Fruit fly (Drosophila melanogaster) whole organism, embryonic: ENCODE data around the gene CG5937.

ENCODE experiments used
- CG10366 ChIP-seq: fragments of 200-800 bp; sonication (Bioruptor generic); IDR thresholded peaks from 2 replicates; pipeline ENCODE4 v1.3.6; 2022; ENCODE audit warnings: missing biosample characterization, missing genetic modification characterization
- CG11696 ChIP-seq: fragments of 200-800 bp; sonication (Bioruptor generic); IDR thresholded peaks from 2 replicates; pipeline ENCODE4 v1.3.6; 2022; ENCODE audit warnings: missing biosample characterization, missing genetic modification characterization
- CG15514 ChIP-seq: fragments of 200-800 bp; sonication (Bioruptor generic); optimal IDR thresholded peaks from 3 replicates; lab custom pipeline; 2017; ENCODE audit warnings: missing biosample characterization, missing genetic modification characterization, mild to moderate bottlenecking, moderate library complexity, missing genetic modification reagents
- CG32767 ChIP-seq: fragments of 200-800 bp; sonication (Bioruptor generic); IDR thresholded peaks from 2 replicates; pipeline ENCODE4 v1.3.6; 2022; ENCODE audit warnings: missing biosample characterization, missing genetic modification characterization
- CG33213 ChIP-seq: fragments of 200-800 bp; sonication (Bioruptor generic); optimal IDR thresholded peaks from 3 replicates; lab custom pipeline; 2016; ENCODE audit warnings: missing biosample characterization, missing genetic modification characterization
- Chrac-16 ChIP-seq: fragments of 200-800 bp; sonication (Bioruptor generic); optimal IDR thresholded peaks from 3 replicates; lab custom pipeline; 2016; ENCODE audit warnings: missing biosample characterization, missing genetic modification characterization
- D19A ChIP-seq: fragments of 200-800 bp; optimal IDR thresholded peaks from 3 replicates; lab custom pipeline; 2019; ENCODE audit warnings: missing biosample characterization, mild to moderate bottlenecking, missing genetic modification characterization, moderate library complexity
- Oaz ChIP-seq: fragments of 200-800 bp; sonication (Bioruptor generic); IDR thresholded peaks from 2 replicates; pipeline ENCODE4 v1.3.6; 2022; ENCODE audit warnings: missing biosample characterization, missing genetic modification characterization
- bcd ChIP-seq: fragments of 200-800 bp; sonication (Bioruptor generic); optimal IDR thresholded peaks from 2 replicates; lab custom pipeline; 2017; ENCODE audit warnings: missing biosample characterization, mild to moderate bottlenecking, missing genetic modification characterization
- sens-2 ChIP-seq: fragments of 200-800 bp; sonication (Bioruptor generic); IDR thresholded peaks from 2 replicates; pipeline ENCODE4 v1.3.6; 2022; ENCODE audit warnings: missing biosample characterization, missing genetic modification characterization
- sob ChIP-seq: fragments of 200-800 bp; sonication (Bioruptor generic); IDR thresholded peaks from 2 replicates; pipeline ENCODE4 v1.3.6; 2022; ENCODE audit warnings: missing biosample characterization, missing genetic modification characterization
- tll ChIP-seq, 2 experiments: fragments of 200-800 bp in 1 of 2; fragments of >200 bp in 1 of 2; sonication (Bioruptor generic) in 1 of 2; optimal IDR thresholded peaks; 2 replicates each; lab custom pipeline; 2017 to 2019; ENCODE audit warnings: missing biosample characterization in 2 of 2, missing genetic modification characterization in 2 of 2, mild to moderate bottlenecking in 1 of 2, moderate library complexity in 1 of 2
- z ChIP-seq: fragments of 200-800 bp; sonication (Bioruptor generic); IDR thresholded peaks from 3 replicates; pipeline ENCODE4 v1.3.6; 2022; ENCODE audit warnings: missing biosample characterization, missing genetic modification characterization

DNA sequence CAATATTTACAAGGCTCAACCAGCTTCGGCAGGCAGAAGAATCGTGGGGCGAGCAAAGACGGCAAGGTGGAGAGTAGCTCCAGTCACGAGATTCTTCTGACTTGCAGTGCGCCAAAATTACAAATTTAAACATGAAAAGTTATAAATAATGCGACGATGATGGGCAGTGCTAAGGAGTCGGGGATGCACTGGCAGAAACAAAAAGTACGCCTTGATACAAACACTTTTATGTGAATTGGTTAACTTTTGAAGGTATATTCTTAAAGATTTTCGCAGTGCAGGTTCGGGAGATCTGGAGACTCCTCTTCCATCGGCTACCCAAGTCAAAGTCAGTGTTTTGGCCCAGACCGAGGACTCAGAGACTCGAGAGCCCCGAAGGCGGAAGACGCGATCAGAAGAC is 18.4 kb upstream of the CG5937 start:
- no peak for TF ChIP-seq tll (GFP tag; optimal IDR thresholded peaks at IDR 0.05; lab: Kevin White, UChicago)
- TF ChIP-seq z (GFP tag; lab: Robert Waterston, UW), result no peak
- TF ChIP-seq CG32767 (GFP tag; lab: Robert Waterston, UW), result no peak
- TF ChIP-seq Oaz, result no peak
- no peak for TF ChIP-seq bcd (GFP tag; lab: Kevin White, UChicago)
- TF ChIP-seq sob (GFP tag; lab: Robert Waterston, UW), result no peak
- TF ChIP-seq CG10366 (GFP tag; lab: Robert Waterston, UW), result no peak
- TF ChIP-seq D19A (tag; lab: Kevin White, UChicago), result no peak
- no peak for TF ChIP-seq CG15514 (GFP tag; lab: Kevin White, UChicago)
- TF ChIP-seq Chrac-16, result no peak
- no peak for TF ChIP-seq CG11696
- TF ChIP-seq CG33213, result no peak
- TF ChIP-seq sens-2 (GFP tag; lab: Robert Waterston, UW), result no peak
